Worm (Caenorhabditis elegans) whole organism, midembryonic: ENCODE measurements around the gene srab-21.

Experiments
- flt-1 ChIP-seq: fragments of 200-800 bp; sonication (Bioruptor generic); IDR thresholded peaks from 2 replicates; pipeline ENCODE4 v1.3.6; 2022; ENCODE audit warnings: missing genetic modification characterization, missing compliant biosample characterization
- med-1 ChIP-seq: sonication (generic microtip); optimal IDR thresholded peaks from 2 replicates; lab custom pipeline; 2017; ENCODE audit warnings: missing genetic modification characterization, mild to moderate bottlenecking, missing compliant biosample characterization, antibody characterized with exemption, missing genetic modification reagents; ENCODE audit not compliant: insufficient read depth

ce11 chrV:3442609-3443008 lies 18.4 kb upstream of the srab-21 start:
- TF ChIP-seq flt-1 (no peak), med-1 (GFP tag; lab: Kevin White, UChicago) (no peak)
